Fruit fly (Drosophila melanogaster) whole organism, embryonic: ENCODE data around the gene pnt.

Experiments
- Adf1 ChIP-seq: fragments of 200-800 bp; sonication (Bioruptor generic); IDR thresholded peaks from 2 replicates; pipeline ENCODE4 v1.3.6; 2022; ENCODE audit warnings: missing biosample characterization, missing genetic modification characterization
- Atf-2 ChIP-seq: fragments of 200-800 bp; sonication (Bioruptor generic); optimal IDR thresholded peaks from 2 replicates; lab custom pipeline; 2016; ENCODE audit warnings: missing biosample characterization, missing genetic modification characterization
- B-H2 ChIP-seq: fragments of 200-800 bp; sonication (Bioruptor generic); optimal IDR thresholded peaks from 2 replicates; lab custom pipeline; 2018; ENCODE audit warnings: missing biosample characterization, mild to moderate bottlenecking, missing genetic modification characterization
- Bgb ChIP-seq: fragments of 200-800 bp; sonication (Bioruptor generic); IDR thresholded peaks from 2 replicates; pipeline ENCODE4 v1.3.6; 2022; ENCODE audit warnings: missing biosample characterization, missing genetic modification characterization; ENCODE audit not compliant: partially characterized antibody
- BtbVII ChIP-seq: fragments of 200-800 bp; sonication (Bioruptor generic); optimal IDR thresholded peaks from 3 replicates; lab custom pipeline; 2017; ENCODE audit warnings: missing biosample characterization, mild to moderate bottlenecking, missing genetic modification characterization
- CG1024 ChIP-seq: fragments of 200-800 bp; sonication (Bioruptor generic); IDR thresholded peaks from 2 replicates; pipeline ENCODE4 v1.3.6; 2022; ENCODE audit warnings: missing biosample characterization, missing genetic modification characterization
- CG10321 ChIP-seq: fragments of 200-800 bp; sonication (Bioruptor generic); IDR thresholded peaks from 2 replicates; pipeline ENCODE4 v1.3.6; 2022; ENCODE audit warnings: missing biosample characterization, missing genetic modification characterization
- CG10543 ChIP-seq: fragments of 200-800 bp; sonication (Bioruptor generic); optimal IDR thresholded peaks from 3 replicates; lab custom pipeline; 2017; ENCODE audit warnings: missing biosample characterization, mild to moderate bottlenecking, missing genetic modification characterization, moderate library complexity
- CG10979 ChIP-seq: fragments of 200-800 bp; sonication (Bioruptor generic); optimal IDR thresholded peaks from 2 replicates; lab custom pipeline; 2018; ENCODE audit warnings: missing biosample characterization, mild to moderate bottlenecking, missing genetic modification characterization, moderate library complexity
- CG12391 ChIP-seq: fragments of 200-800 bp; sonication (Bioruptor generic); optimal IDR thresholded peaks from 3 replicates; lab custom pipeline; 2018; ENCODE audit warnings: missing biosample characterization, mild to moderate bottlenecking, missing genetic modification characterization, moderate library complexity
- CG13287 ChIP-seq: fragments of 200-800 bp; sonication (Bioruptor generic); IDR thresholded peaks from 2 replicates; pipeline ENCODE4 v1.3.6; 2022; ENCODE audit warnings: missing biosample characterization, missing genetic modification characterization; ENCODE audit not compliant: partially characterized antibody
- CG13424 ChIP-seq: fragments of 200-800 bp; sonication (Bioruptor generic); optimal IDR thresholded peaks from 2 replicates; lab custom pipeline; 2019; ENCODE audit warnings: missing biosample characterization, mild to moderate bottlenecking, missing genetic modification characterization, moderate library complexity
- CG14710 ChIP-seq: fragments of 200-800 bp; sonication (Bioruptor generic); optimal IDR thresholded peaks from 3 replicates; lab custom pipeline; 2019; ENCODE audit warnings: missing biosample characterization, mild to moderate bottlenecking, missing genetic modification characterization, moderate library complexity
- CG18011 ChIP-seq: fragments of 200-800 bp; sonication (Bioruptor generic); optimal IDR thresholded peaks from 2 replicates; lab custom pipeline; 2017; ENCODE audit warnings: missing biosample characterization, missing genetic modification characterization, mild to moderate bottlenecking, moderate library complexity, missing genotype
- CG2199 ChIP-seq: fragments of 200-800 bp; sonication (Bioruptor generic); IDR thresholded peaks from 3 replicates; pipeline ENCODE4 v1.3.6; 2022; ENCODE audit warnings: missing biosample characterization, missing genetic modification characterization
- CG4360 ChIP-seq: fragments of 200-800 bp; sonication (Bioruptor generic); IDR thresholded peaks from 2 replicates; pipeline ENCODE4 v1.3.6; 2022; ENCODE audit warnings: missing biosample characterization, missing genetic modification characterization
- CG43689 ChIP-seq: fragments of 200-800 bp; sonication (Bioruptor generic); IDR thresholded peaks from 2 replicates; pipeline ENCODE4 v1.3.6; 2022; ENCODE audit warnings: missing biosample characterization, missing genetic modification characterization
- CG6689 ChIP-seq: fragments of 200-800 bp; sonication (Bioruptor generic); IDR thresholded peaks from 2 replicates; pipeline ENCODE4 v1.3.6; 2022; ENCODE audit warnings: missing biosample characterization, missing genetic modification characterization
- CG8281 ChIP-seq: fragments of 200-800 bp; sonication (Bioruptor generic); optimal IDR thresholded peaks from 2 replicates; lab custom pipeline; 2018; ENCODE audit warnings: missing biosample characterization, mild to moderate bottlenecking, missing genetic modification characterization, moderate library complexity
- CG8290 ChIP-seq, 3 experiments: fragments of 200-800 bp; sonication (Bioruptor generic); optimal IDR thresholded peaks; 2 replicates each; lab custom pipeline; 2016 to 2019; ENCODE audit warnings: missing biosample characterization in 3 of 3, missing genetic modification characterization in 3 of 3, mild to moderate bottlenecking in 2 of 3, moderate library complexity in 1 of 3
- CG8388 ChIP-seq: fragments of 200-800 bp; sonication (Bioruptor generic); optimal IDR thresholded peaks from 2 replicates; lab custom pipeline; 2019; ENCODE audit warnings: missing biosample characterization, mild to moderate bottlenecking, missing genetic modification characterization, moderate library complexity
- CG9876 ChIP-seq: fragments of 200-800 bp; sonication (Bioruptor generic); optimal IDR thresholded peaks from 2 replicates; lab custom pipeline; 2016; ENCODE audit warnings: missing biosample characterization, missing genetic modification characterization
- CTCF ChIP-seq: fragments of 200-800 bp; sonication (Bioruptor generic); optimal IDR thresholded peaks from 2 replicates; lab custom pipeline; 2017; ENCODE audit warnings: missing biosample characterization, mild to moderate bottlenecking, missing genetic modification characterization, moderate library complexity
- Ets97D ChIP-seq: fragments of 200-800 bp; sonication (Bioruptor generic); optimal IDR thresholded peaks from 3 replicates; lab custom pipeline; 2016; ENCODE audit warnings: missing biosample characterization, missing genetic modification characterization
- Fer2 ChIP-seq: fragments of 200-800 bp; sonication (Bioruptor generic); optimal IDR thresholded peaks from 2 replicates; lab custom pipeline; 2018; ENCODE audit warnings: missing biosample characterization, mild to moderate bottlenecking, missing genetic modification characterization, moderate library complexity
- HmgD ChIP-seq: fragments of 200-800 bp; sonication (Bioruptor generic); optimal IDR thresholded peaks from 3 replicates; lab custom pipeline; 2016; ENCODE audit warnings: missing biosample characterization, missing genetic modification characterization
- Jarid2 ChIP-seq: fragments of 200-800 bp; sonication (Bioruptor generic); optimal IDR thresholded peaks from 3 replicates; lab custom pipeline; 2017; ENCODE audit warnings: mild to moderate bottlenecking, missing biosample characterization, missing genetic modification reagents, missing genetic modification characterization
- Med ChIP-seq: fragments of 200-800 bp; sonication (Bioruptor generic); peaks from one replicate; lab custom pipeline; 2016; ENCODE audit warnings: missing biosample characterization, missing genetic modification characterization, mild to moderate bottlenecking, inconsistent platforms, moderate library complexity
- PHDP ChIP-seq: fragments of 200-800 bp; sonication (Bioruptor generic); optimal IDR thresholded peaks from 3 replicates; lab custom pipeline; 2018; ENCODE audit warnings: missing biosample characterization, mild to moderate bottlenecking, missing genetic modification characterization, moderate library complexity
- Ptx1 ChIP-seq: fragments of 200-800 bp; sonication (Bioruptor generic); IDR thresholded peaks from 2 replicates; pipeline ENCODE4 v1.3.6; 2022; ENCODE audit warnings: missing biosample characterization, missing genetic modification characterization
- Sry-δ ChIP-seq: fragments of 200-800 bp; sonication (Bioruptor generic); optimal IDR thresholded peaks from 2 replicates; lab custom pipeline; 2016; ENCODE audit warnings: missing biosample characterization, missing genetic modification characterization
- ab ChIP-seq: fragments of 200-800 bp; sonication (Bioruptor generic); optimal IDR thresholded peaks from 2 replicates; lab custom pipeline; 2016; ENCODE audit warnings: missing biosample characterization, missing genetic modification characterization
- chinmo ChIP-seq: fragments of 200-800 bp; sonication (Bioruptor generic); IDR thresholded peaks from 4 replicates; pipeline ENCODE4 v1.3.6; 2022; ENCODE audit warnings: missing biosample characterization, missing genetic modification characterization; ENCODE audit not compliant: partially characterized antibody
- ci ChIP-seq: fragments of 200-800 bp; sonication (Bioruptor generic); IDR thresholded peaks from 3 replicates; pipeline ENCODE4 v1.3.6; 2022; ENCODE audit warnings: missing biosample characterization, missing genetic modification characterization
- crol ChIP-seq: fragments of 200-800 bp; sonication (Bioruptor generic); IDR thresholded peaks from 2 replicates; pipeline ENCODE4 v1.3.6; 2022; ENCODE audit warnings: missing biosample characterization, missing genetic modification characterization
- ems ChIP-seq: fragments of 200-800 bp; sonication (Bioruptor generic); optimal IDR thresholded peaks from 3 replicates; lab custom pipeline; 2016; ENCODE audit warnings: missing biosample characterization, missing genetic modification characterization
- eyg ChIP-seq: fragments of 200-800 bp; sonication (Bioruptor generic); optimal IDR thresholded peaks from 3 replicates; lab custom pipeline; 2016; ENCODE audit warnings: missing biosample characterization, missing genetic modification characterization
- fd64A ChIP-seq: fragments of 200-800 bp; sonication (Bioruptor generic); optimal IDR thresholded peaks from 3 replicates; lab custom pipeline; 2018; ENCODE audit warnings: missing biosample characterization, mild to moderate bottlenecking, missing genetic modification characterization
- ftz-f1 ChIP-seq: fragments of 200-800 bp; sonication (Bioruptor generic); optimal IDR thresholded peaks from 2 replicates; lab custom pipeline; 2016; ENCODE audit warnings: missing biosample characterization, missing genetic modification characterization
- grn ChIP-seq: fragments of 200-800 bp; sonication (Bioruptor generic); optimal IDR thresholded peaks from 3 replicates; lab custom pipeline; 2017; ENCODE audit warnings: missing biosample characterization, missing genetic modification characterization
- hb ChIP-seq: fragments of 200-800 bp; sonication (Bioruptor generic); IDR thresholded peaks from 3 replicates; pipeline ENCODE4 v1.3.6; 2022; ENCODE audit warnings: missing biosample characterization, missing genetic modification characterization; ENCODE audit not compliant: partially characterized antibody
- insv ChIP-seq, 2 experiments: fragments of 200-800 bp; sonication (Bioruptor generic); optimal IDR thresholded peaks; 3 replicates each; lab custom pipeline; 2016 to 2018; ENCODE audit warnings: missing biosample characterization in 2 of 2, missing genetic modification characterization in 2 of 2
- lmd ChIP-seq: fragments of 200-800 bp; sonication (Bioruptor generic); IDR thresholded peaks from 2 replicates; pipeline ENCODE4 v1.3.6; 2022; ENCODE audit warnings: missing biosample characterization, missing genetic modification characterization
- mirr ChIP-seq: fragments of 200-800 bp; sonication (Bioruptor generic); optimal IDR thresholded peaks from 3 replicates; lab custom pipeline; 2018; ENCODE audit warnings: missing biosample characterization, mild to moderate bottlenecking, missing genetic modification characterization
- psq ChIP-seq: fragments of 200-800 bp; sonication (Bioruptor generic); optimal IDR thresholded peaks from 2 replicates; lab custom pipeline; 2017; ENCODE audit warnings: missing biosample characterization, missing genetic modification characterization
- sd ChIP-seq: fragments of 200-800 bp; sonication (Bioruptor generic); optimal IDR thresholded peaks from 3 replicates; lab custom pipeline; 2018; ENCODE audit warnings: missing biosample characterization, mild to moderate bottlenecking, missing genetic modification characterization, moderate library complexity
- sens ChIP-seq: fragments of 200-800 bp; sonication (Bioruptor generic); peaks from one replicate; lab custom pipeline; 2016; ENCODE audit warnings: missing biosample characterization, missing genetic modification characterization
- sqz ChIP-seq: fragments of 200-800 bp; sonication (Bioruptor generic); optimal IDR thresholded peaks from 3 replicates; lab custom pipeline; 2018; ENCODE audit warnings: missing biosample characterization, mild to moderate bottlenecking, missing genetic modification characterization
- sr ChIP-seq: fragments of 200-800 bp; sonication (Bioruptor generic); IDR thresholded peaks from 3 replicates; pipeline ENCODE4 v1.3.6; 2022; ENCODE audit warnings: missing biosample characterization, missing genetic modification characterization
- vvl ChIP-seq: fragments of 200-800 bp; sonication (Bioruptor generic); IDR thresholded peaks from 2 replicates; pipeline ENCODE4 v1.3.6; 2022; ENCODE audit warnings: missing biosample characterization, missing genetic modification characterization
- wdn ChIP-seq: fragments of 200-800 bp; sonication (Bioruptor generic); IDR thresholded peaks from 2 replicates; pipeline ENCODE4 v1.3.6; 2022; ENCODE audit warnings: missing biosample characterization, missing genetic modification characterization
- zfh2 ChIP-seq: fragments of 200-800 bp; sonication (Bioruptor generic); optimal IDR thresholded peaks from 2 replicates; lab custom pipeline; 2016; ENCODE audit warnings: missing biosample characterization, missing genetic modification characterization

Gene pnt

DNA sequence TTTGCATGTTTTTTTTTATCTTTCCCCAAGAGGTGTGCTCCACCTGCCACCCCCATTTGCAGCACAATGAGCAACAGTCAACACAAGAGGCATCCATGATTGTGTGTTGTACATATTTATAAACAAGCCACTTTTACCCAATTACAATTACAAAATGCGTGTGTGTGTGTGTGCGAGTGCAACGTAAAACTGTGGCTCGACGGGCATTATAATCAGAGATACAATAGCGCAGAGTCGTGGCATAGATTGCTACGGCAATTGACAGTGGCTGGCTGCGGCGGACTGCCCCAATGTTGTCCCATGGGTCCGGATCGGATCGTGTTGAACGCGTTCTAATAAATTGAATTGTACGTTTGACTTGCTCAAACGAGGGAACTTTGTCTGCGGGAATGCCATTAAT lies 7.7 kb downstream of the pnt start:
- TF ChIP-seq B-H2, result no peak
- TF ChIP-seq sqz (GFP tag; lab: Kevin White, UChicago), result no peak
- TF ChIP-seq CG1024 (GFP tag; lab: Robert Waterston, UW), result 0 out of 2 replicates have a peak, but pooled peaks have one; percentile 20
- TF ChIP-seq Sry-δ (GFP tag; lab: Kevin White, UChicago), result no peak
- peak; percentile 26 for TF ChIP-seq sens (GFP tag; lab: Kevin White, UChicago)
- peak; percentile 81; the same call in 1 of the 3 replicates for TF ChIP-seq CG2199 (GFP tag; lab: Robert Waterston, UW)
- TF ChIP-seq CG18011 (GFP tag; lab: Kevin White, UChicago), result no peak
- no peak for TF ChIP-seq fd64A (GFP tag; lab: Kevin White, UChicago)
- no peak for TF ChIP-seq Ets97D (GFP tag; lab: Kevin White, UChicago)
- TF ChIP-seq CG43689, result no peak
- no peak for TF ChIP-seq CG14710 (tag; lab: Kevin White, UChicago)
- TF ChIP-seq CG13424 (tag; lab: Kevin White, UChicago), result no peak
- no peak for TF ChIP-seq HmgD (GFP tag; lab: Kevin White, UChicago)
- peak; percentile 41 for TF ChIP-seq sd (tag; lab: Kevin White, UChicago)
- TF ChIP-seq CG6689 (GFP tag; lab: Robert Waterston, UW), result no peak
- no peak for TF ChIP-seq vvl (GFP tag; lab: Robert Waterston, UW)
- TF ChIP-seq lmd (GFP tag; lab: Robert Waterston, UW), result no peak
- 0 out of 3 replicates have a peak, but pooled peaks have one; percentile 6 for TF ChIP-seq sr (GFP tag; lab: Robert Waterston, UW)
- TF ChIP-seq CG8281 (tag; lab: Kevin White, UChicago), result peak; percentile 11
- TF ChIP-seq psq (GFP tag; lab: Kevin White, UChicago), result no peak
- no peak for TF ChIP-seq CG8388 (GFP tag; lab: Kevin White, UChicago)
- TF ChIP-seq insv (GFP tag; optimal IDR thresholded peaks at IDR 0.05; lab: Kevin White, UChicago), result no peak
- no peak for TF ChIP-seq CTCF (GFP tag; lab: Kevin White, UChicago)
- TF ChIP-seq eyg (GFP tag; lab: Kevin White, UChicago), result no peak
- TF ChIP-seq ftz-f1 (GFP tag; lab: Kevin White, UChicago), result no peak
- TF ChIP-seq Atf-2, result no peak
- TF ChIP-seq CG8290 (GFP tag; optimal IDR thresholded peaks at IDR 0.05; lab: Kevin White, UChicago), result no peak
- TF ChIP-seq CG8290 (tag; optimal IDR thresholded peaks at IDR 0.05; lab: Kevin White, UChicago), result peak in 1 of 2 experiments; percentile 20
- TF ChIP-seq mirr, result peak; percentile 5
- no peak for TF ChIP-seq BtbVII
- TF ChIP-seq CG4360, result no peak
- TF ChIP-seq CG10979 (tag; lab: Kevin White, UChicago), result no peak
- TF ChIP-seq Jarid2 (GFP tag; lab: Kevin White, UChicago), result peak; percentile 15
- 0 out of 4 replicates have a peak, but pooled peaks have one; percentile 5 for TF ChIP-seq chinmo
- no peak for TF ChIP-seq Bgb (GFP tag; lab: Robert Waterston, UW)
- no peak for TF ChIP-seq CG9876
- no peak for TF ChIP-seq crol (GFP tag; lab: Robert Waterston, UW)
- TF ChIP-seq Med (GFP tag; lab: Kevin White, UChicago), result peak; percentile 37
- TF ChIP-seq CG13287 (GFP tag; lab: Robert Waterston, UW), result no peak
- no peak for TF ChIP-seq grn (GFP tag; lab: Kevin White, UChicago)
- TF ChIP-seq hb (GFP tag; lab: Robert Waterston, UW), result no peak
- TF ChIP-seq ci (GFP tag; lab: Robert Waterston, UW), result peak; percentile 55; the same call in 1 of the 3 replicates
- TF ChIP-seq wdn (GFP tag; lab: Robert Waterston, UW), result no peak
- TF ChIP-seq zfh2 (GFP tag; lab: Kevin White, UChicago), result no peak
- no peak for TF ChIP-seq ems (GFP tag; lab: Kevin White, UChicago)
- TF ChIP-seq CG12391 (tag; lab: Kevin White, UChicago), result no peak
- no peak for TF ChIP-seq Ptx1 (GFP tag; lab: Robert Waterston, UW)
- TF ChIP-seq CG10543, result peak; percentile 21
- no peak for TF ChIP-seq Fer2 (tag; lab: Kevin White, UChicago)
- no peak for TF ChIP-seq ab
- no peak for TF ChIP-seq Adf1 (GFP tag; lab: Robert Waterston, UW)
- 0 out of 2 replicates have a peak, but pooled peaks have one; percentile 14 for TF ChIP-seq CG10321 (GFP tag; lab: Robert Waterston, UW)
- TF ChIP-seq PHDP (tag; lab: Kevin White, UChicago), result no peak
